Worm (Caenorhabditis elegans) whole organism, mixed stage, embryonic: ENCODE measurements around the gene sup-26.

Source experiments
- blmp-1 ChIP-seq: fragments of 150-350 bp; optimal IDR thresholded peaks from 2 replicates; lab custom pipeline; 2014; ENCODE audit warnings: missing biosample characterization, missing genetic modification characterization
- elt-3 ChIP-seq: fragments of 150-350 bp; optimal IDR thresholded peaks from 2 replicates; lab custom pipeline; 2014; ENCODE audit warnings: missing biosample characterization, missing genetic modification characterization
- lin-32 ChIP-seq: fragments of 200-800 bp; sonication (Bioruptor generic); optimal IDR thresholded peaks from 2 replicates; lab custom pipeline; 2018; ENCODE audit warnings: mild to moderate bottlenecking, missing genetic modification characterization, missing compliant biosample characterization
- mab-5 ChIP-seq: fragments of 150-350 bp; optimal IDR thresholded peaks from 2 replicates; lab custom pipeline; 2014; ENCODE audit warnings: missing biosample characterization, missing genetic modification characterization
- nhr-12 ChIP-seq: fragments of 150-350 bp; optimal IDR thresholded peaks from 2 replicates; lab custom pipeline; 2014; ENCODE audit warnings: missing biosample characterization, missing genetic modification characterization
- nhr-237 ChIP-seq: fragments of 150-350 bp; optimal IDR thresholded peaks from 2 replicates; lab custom pipeline; 2014; ENCODE audit warnings: missing biosample characterization, missing genetic modification characterization
- nhr-28 ChIP-seq: fragments of 150-350 bp; optimal IDR thresholded peaks from 2 replicates; lab custom pipeline; 2014; ENCODE audit warnings: missing biosample characterization, missing genetic modification characterization
- pha-4 ChIP-seq: fragments of 150-350 bp; optimal IDR thresholded peaks from 2 replicates; lab custom pipeline; 2018; ENCODE audit warnings: missing biosample characterization, missing genetic modification reagents, missing genetic modification characterization
- snpc-4 ChIP-seq: fragments of 150-350 bp; optimal IDR thresholded peaks from 2 replicates; lab custom pipeline; 2014; ENCODE audit warnings: missing biosample characterization, missing genetic modification characterization
- unc-39 ChIP-seq: fragments of 150-350 bp; optimal IDR thresholded peaks from 2 replicates; lab custom pipeline; 2014; ENCODE audit warnings: missing biosample characterization, missing genetic modification characterization
- unc-62 ChIP-seq: fragments of 150-350 bp; optimal IDR thresholded peaks from 2 replicates; lab custom pipeline; 2014; ENCODE audit warnings: missing biosample characterization, missing genetic modification reagents, missing genetic modification characterization

ce11 chrIII:4291216-4291691 is 11.2 kb upstream of the sup-26 start, which contains the start of gene mcm-5:
- TF ChIP-seq unc-62 (no peak), pha-4 (tag; lab: Kevin White, UChicago) (no peak), nhr-237 (tag; lab: Kevin White, UChicago) (no peak), nhr-12 (tag; lab: Kevin White, UChicago) (no peak), elt-3 (tag; lab: Kevin White, UChicago) (no peak), mab-5 (no peak), snpc-4 (tag; lab: Kevin White, UChicago) (no peak), blmp-1 (tag; lab: Kevin White, UChicago) (no peak), unc-39 (tag; lab: Kevin White, UChicago) (no peak), nhr-28 (tag; lab: Kevin White, UChicago) (no peak), lin-32 (GFP tag; lab: Kevin White, UChicago) (no peak)
